Fruit fly (Drosophila melanogaster): Measurements from ENCODE around the gene CG15422.

dm6 chr2L:4008353-4008752 is 3.6 kb downstream of the CG15422 start, which contains the start of gene CG43774:
- TF ChIP-seq CG8478 (optimal IDR thresholded peaks at IDR 0.05) = no peak
- TF ChIP-seq CTCF (optimal IDR thresholded peaks at IDR 0.05) = no peak
